Worm (Caenorhabditis elegans): ENCODE results near the gene col-180.

ce11 chrX:11664184-11664583, 47.9 kb downstream of the col-180 start:
- TF ChIP-seq lsy-2 (tag; optimal IDR thresholded peaks at IDR 0.05) (no peak), aha-1 (tag; optimal IDR thresholded peaks at IDR 0.05) (no peak), jun-1 (tag; optimal IDR thresholded peaks at IDR 0.05) (no peak), efl-3 (GFP tag; optimal IDR thresholded peaks at IDR 0.05) (no peak), lin-39 (tag; optimal IDR thresholded peaks at IDR 0.05) (no peak)

Data from whole organism, L1 larva.